Worm (Caenorhabditis elegans): Measurements from ENCODE around the gene Y69A2AR.12.

Gene Y69A2AR.12

ce11 chrIV:2601988-2602861 is 33.8 kb downstream of the Y69A2AR.12 start (continued):
- TF ChIP-seq egl-43 (GFP tag; IDR thresholded peaks at IDR 0.05) (peak; percentile 82), spr-1 (tag; optimal IDR thresholded peaks at IDR 0.05) (peak; percentile 90), F26F4.8 (GFP tag; conservative IDR thresholded peaks at IDR 0.05) (no peak), ztf-11 (tag; optimal IDR thresholded peaks at IDR 0.05) (no peak), ceh-28 (tag; optimal IDR thresholded peaks at IDR 0.05) (peak; percentile 9), zag-1 (tag; optimal IDR thresholded peaks at IDR 0.05) (no peak), Y5F2A.4 (GFP tag; optimal IDR thresholded peaks at IDR 0.05) (peak; percentile 40), mxl-3 (GFP tag; optimal IDR thresholded peaks at IDR 0.05) (peak; percentile 84), arid-1 (GFP tag; conservative IDR thresholded peaks at IDR 0.05) (peak; percentile 87), madf-5 (GFP tag; IDR thresholded peaks at IDR 0.05) (peak; percentile 47 to 54; a peak in 1 of 4 replicates), tag-97 (GFP tag; IDR thresholded peaks at IDR 0.05) (no peak), sdz-12 (GFP tag; optimal IDR thresholded peaks at IDR 0.05) (peak; percentile 81), lsy-2 (tag; optimal IDR thresholded peaks at IDR 0.05) (peak; percentile 88 to 95), egl-27 (tag; optimal IDR thresholded peaks at IDR 0.05) (no peak), nhr-111 (GFP tag; optimal IDR thresholded peaks at IDR 0.05) (no peak), skn-1 (tag; optimal IDR thresholded peaks at IDR 0.05) (peak; percentile 91), lir-3 (tag; optimal IDR thresholded peaks at IDR 0.05) (no peak), ztf-7 (tag; optimal IDR thresholded peaks at IDR 0.05) (peak; percentile 90), nhr-25 (tag; optimal IDR thresholded peaks at IDR 0.05; ENCODE audit: borderline replicate concordance, insufficient read depth) (peak; percentile 79), daf-8 (GFP tag; IDR thresholded peaks at IDR 0.05) (no peak), F44E2.7 (GFP tag; IDR thresholded peaks at IDR 0.05) (0 out of 2 replicates have a peak, but pooled peaks have one; percentile 17), F49E8.2 (tag; optimal IDR thresholded peaks at IDR 0.05; ENCODE audit: borderline replicate concordance) (no peak), hif-1 (tag; optimal IDR thresholded peaks at IDR 0.05) (peak; percentile 78 to 94), nhr-11 (tag; optimal IDR thresholded peaks at IDR 0.05) (peak; percentile 98), zip-11 (GFP tag; IDR thresholded peaks at IDR 0.05) (no peak), ctbp-1 (GFP tag; IDR thresholded peaks at IDR 0.05) (peak; percentile 92), rbr-2 (tag; optimal IDR thresholded peaks at IDR 0.05) (peak; percentile 86), madf-9 (GFP tag; conservative IDR thresholded peaks at IDR 0.05) (peak; percentile 93), daf-19 (GFP tag; conservative IDR thresholded peaks at IDR 0.05) (no peak), nhr-42 (GFP tag; IDR thresholded peaks at IDR 0.05) (peak; percentile 93), pha-4 (GFP tag; IDR thresholded peaks at IDR 0.05) (peak; percentile 93), pha-4 (tag; optimal IDR thresholded peaks at IDR 0.05) (peak; percentile 94), nhr-76 (tag; optimal IDR thresholded peaks at IDR 0.05) (peak; percentile 86), fkh-10 (GFP tag; optimal IDR thresholded peaks at IDR 0.05) (peak; percentile 65), ceh-20 (GFP tag; IDR thresholded peaks at IDR 0.05) (peak; percentile 99), zfp-3 (GFP tag; conservative IDR thresholded peaks at IDR 0.05) (peak; percentile 99), duxl-1 (tag; optimal IDR thresholded peaks at IDR 0.05; ENCODE audit: poor library complexity) (peak; percentile 90), php-3 (GFP tag; IDR thresholded peaks at IDR 0.05) (peak; percentile 94), lim-7 (GFP tag; IDR thresholded peaks at IDR 0.05) (peak; percentile 60; the same call in 1 of the 2 replicates), aly-2 (tag; optimal IDR thresholded peaks at IDR 0.05) (no peak), lin-15B (tag; optimal IDR thresholded peaks at IDR 0.05) (no peak), hlh-11 (tag; optimal IDR thresholded peaks at IDR 0.05) (peak; percentile 100), D1046.2 (GFP tag; IDR thresholded peaks at IDR 0.05) (peak; percentile 84), attf-4 (tag; optimal IDR thresholded peaks at IDR 0.05) (no peak), R02D3.7 (tag; optimal IDR thresholded peaks at IDR 0.05) (no peak), ceh-44 (GFP tag; IDR thresholded peaks at IDR 0.05) (0 out of 2 replicates have a peak, but pooled peaks have one; percentile 37), jun-1 (tag; optimal IDR thresholded peaks at IDR 0.05) (peak; percentile 95), nhr-41 (GFP tag; IDR thresholded peaks at IDR 0.05) (peak; percentile 90), lin-13 (GFP tag; optimal IDR thresholded peaks at IDR 0.05) (peak; percentile 84)

Measured in whole organism, L4 larva.